Worm (Caenorhabditis elegans) whole organism, L4 larva: ENCODE measurements around the gene rps-29.

Experiments
- F49E8.2 ChIP-seq: sonication (generic microtip); optimal IDR thresholded peaks from 2 replicates; lab custom pipeline; 2016; ENCODE audit warnings: missing compliant biosample characterization, mild to moderate bottlenecking, missing genetic modification characterization, borderline replicate concordance
- aha-1 ChIP-seq: fragments of 150-350 bp; peaks from one replicate; lab custom pipeline; 2014; ENCODE audit warnings: missing biosample characterization, missing genetic modification characterization
- arid-1 ChIP-seq: fragments of 200-800 bp; sonication (Bioruptor generic); conservative IDR thresholded peaks from 2 replicates; pipeline ENCODE4 v1.3.6; 2022; ENCODE audit warnings: missing genetic modification reagents, missing genetic modification characterization, missing compliant biosample characterization
- attf-4 ChIP-seq: sonication (generic microtip); optimal IDR thresholded peaks from 3 replicates; lab custom pipeline; 2017; ENCODE audit warnings: missing biosample characterization, missing genetic modification characterization
- ceh-44 ChIP-seq: fragments of 200-800 bp; sonication (Bioruptor generic); IDR thresholded peaks from 2 replicates; pipeline ENCODE4 v1.3.6; 2022; ENCODE audit warnings: missing genetic modification reagents, missing genetic modification characterization, missing compliant biosample characterization
- ctbp-1 ChIP-seq: fragments of 200-800 bp; sonication (Bioruptor generic); IDR thresholded peaks from 2 replicates; pipeline ENCODE4 v1.3.6; 2022; ENCODE audit warnings: missing genetic modification reagents, missing genetic modification characterization, missing compliant biosample characterization
- daf-16 ChIP-seq, 3 experiments: sonication (generic microtip); optimal IDR thresholded peaks; 2 replicates each; lab custom pipeline; 2016 to 2017; ENCODE audit warnings: missing genetic modification characterization in 3 of 3, missing genetic modification reagents in 3 of 3, mild to moderate bottlenecking in 2 of 3, missing compliant biosample characterization in 2 of 3, missing biosample characterization in 1 of 3, moderate library complexity in 1 of 3
- daf-8 ChIP-seq: fragments of 200-800 bp; sonication (Bioruptor generic); IDR thresholded peaks from 2 replicates; pipeline ENCODE4 v1.3.6; 2022; ENCODE audit warnings: missing genetic modification characterization, missing compliant biosample characterization
- dmd-8 ChIP-seq: fragments of 200-800 bp; sonication (Bioruptor generic); IDR thresholded peaks from 2 replicates; pipeline ENCODE4 v1.3.6; 2022; ENCODE audit warnings: missing genetic modification characterization, missing compliant biosample characterization
- dmd-9 ChIP-seq: fragments of 200-800 bp; sonication (Bioruptor generic); IDR thresholded peaks from 2 replicates; pipeline ENCODE4 v1.3.6; 2022; ENCODE audit warnings: missing genetic modification reagents, missing genetic modification characterization, missing compliant biosample characterization
- dve-1 ChIP-seq: sonication (generic microtip); optimal IDR thresholded peaks from 2 replicates; lab custom pipeline; 2017; ENCODE audit warnings: antibody characterized with exemption, mild to moderate bottlenecking, missing genetic modification characterization, missing compliant biosample characterization; ENCODE audit not compliant: insufficient read depth
- egl-27 ChIP-seq: sonication (generic microtip); optimal IDR thresholded peaks from 3 replicates; lab custom pipeline; 2017; ENCODE audit warnings: missing biosample characterization, missing genetic modification reagents, missing genetic modification characterization
- egl-43 ChIP-seq: fragments of 200-800 bp; sonication (Bioruptor generic); IDR thresholded peaks from 2 replicates; pipeline ENCODE4 v1.3.6; 2022; ENCODE audit warnings: missing genetic modification reagents, missing genetic modification characterization, missing compliant biosample characterization
- fos-1 ChIP-seq: fragments of 150-350 bp; optimal IDR thresholded peaks from 2 replicates; lab custom pipeline; 2014; ENCODE audit warnings: missing biosample characterization, missing genetic modification characterization
- hif-1 ChIP-seq, 2 experiments: sonication (generic microtip); optimal IDR thresholded peaks; 2 replicates each; lab custom pipeline; 2016 to 2017; ENCODE audit warnings: missing compliant biosample characterization in 2 of 2, missing genetic modification characterization in 2 of 2, missing genetic modification reagents in 2 of 2, missing genotype in 2 of 2, mild to moderate bottlenecking in 1 of 2
- hlh-11 ChIP-seq: fragments of 200-800 bp; sonication (Bioruptor generic); optimal IDR thresholded peaks from 2 replicates; lab custom pipeline; 2018; ENCODE audit warnings: mild to moderate bottlenecking, missing genetic modification characterization, missing compliant biosample characterization
- hlh-30 ChIP-seq: sonication (generic microtip); optimal IDR thresholded peaks from 2 replicates; lab custom pipeline; 2017; ENCODE audit warnings: antibody characterized with exemption, mild to moderate bottlenecking, missing genetic modification characterization, missing compliant biosample characterization; ENCODE audit not compliant: insufficient read depth
- jun-1 ChIP-seq: fragments of 150-350 bp; optimal IDR thresholded peaks from 2 replicates; lab custom pipeline; 2014; ENCODE audit warnings: missing biosample characterization, missing genetic modification reagents, missing genetic modification characterization
- lim-7 ChIP-seq: fragments of 200-800 bp; sonication (Bioruptor generic); IDR thresholded peaks from 2 replicates; pipeline ENCODE4 v1.3.6; 2022; ENCODE audit warnings: missing genetic modification characterization, missing compliant biosample characterization
- lin-1 ChIP-seq: fragments of 200-800 bp; sonication (Bioruptor generic); IDR thresholded peaks from 2 replicates; pipeline ENCODE4 v1.3.6; 2022; ENCODE audit warnings: missing genetic modification reagents, missing genetic modification characterization, missing compliant biosample characterization
- lin-13 ChIP-seq: fragments of 150-350 bp; optimal IDR thresholded peaks from 2 replicates; lab custom pipeline; 2014; ENCODE audit warnings: missing biosample characterization, missing genetic modification reagents, missing genetic modification characterization
- lin-15B ChIP-seq: fragments of 150-350 bp; sonication (generic microtip); optimal IDR thresholded peaks from 3 replicates; lab custom pipeline; 2014; ENCODE audit warnings: missing biosample characterization, missing genetic modification characterization
- lin-29 ChIP-seq: fragments of 200-800 bp; sonication (Bioruptor generic); IDR thresholded peaks from 2 replicates; pipeline ENCODE4 v1.3.6; 2022; ENCODE audit warnings: missing genetic modification reagents, missing genetic modification characterization, missing compliant biosample characterization
- lin-38 ChIP-seq: fragments of 200-800 bp; sonication (Bioruptor generic); IDR thresholded peaks from 2 replicates; pipeline ENCODE4 v1.3.6; 2022; ENCODE audit warnings: missing genetic modification reagents, missing genetic modification characterization, missing compliant biosample characterization
- lin-39 ChIP-seq: fragments of 150-350 bp; optimal IDR thresholded peaks from 2 replicates; lab custom pipeline; 2014; ENCODE audit warnings: missing biosample characterization, missing genetic modification reagents, missing genetic modification characterization
- lir-3 ChIP-seq: sonication (generic microtip); optimal IDR thresholded peaks from 2 replicates; lab custom pipeline; 2016; ENCODE audit warnings: mild to moderate bottlenecking, missing genetic modification characterization, missing compliant biosample characterization
- mxl-2 ChIP-seq: fragments of 200-800 bp; sonication (Bioruptor generic); conservative IDR thresholded peaks from 2 replicates; pipeline ENCODE4 v1.3.6; 2022; ENCODE audit warnings: missing genetic modification reagents, missing genetic modification characterization, missing compliant biosample characterization
- nhr-111 ChIP-seq: fragments of 200-800 bp; sonication (Bioruptor generic); optimal IDR thresholded peaks from 2 replicates; lab custom pipeline; 2018; ENCODE audit warnings: mild to moderate bottlenecking, missing genetic modification characterization, missing compliant biosample characterization
- nhr-237 ChIP-seq: sonication (generic microtip); optimal IDR thresholded peaks from 2 replicates; lab custom pipeline; 2017; ENCODE audit warnings: missing biosample characterization, missing genetic modification characterization
- nhr-25 ChIP-seq: sonication (generic microtip); optimal IDR thresholded peaks from 2 replicates; lab custom pipeline; 2017; ENCODE audit warnings: missing genetic modification characterization, mild to moderate bottlenecking, missing compliant biosample characterization, antibody characterized with exemption, moderate library complexity, borderline replicate concordance; ENCODE audit not compliant: insufficient read depth
- nhr-41 ChIP-seq: fragments of 200-800 bp; sonication (Bioruptor generic); IDR thresholded peaks from 2 replicates; pipeline ENCODE4 v1.3.6; 2022; ENCODE audit warnings: missing genetic modification reagents, missing genetic modification characterization, missing compliant biosample characterization
- nhr-42 ChIP-seq: fragments of 200-800 bp; sonication (Bioruptor generic); IDR thresholded peaks from 2 replicates; pipeline ENCODE4 v1.3.6; 2022; ENCODE audit warnings: missing genetic modification characterization, missing compliant biosample characterization
- nhr-77 ChIP-seq: fragments of 150-350 bp; optimal IDR thresholded peaks from 2 replicates; lab custom pipeline; 2014; ENCODE audit warnings: missing biosample characterization, missing genetic modification characterization
- snpc-4 ChIP-seq: fragments of 150-350 bp; optimal IDR thresholded peaks from 2 replicates; lab custom pipeline; 2014; ENCODE audit warnings: missing biosample characterization, missing genetic modification characterization
- tag-97 ChIP-seq: fragments of 200-800 bp; sonication (Bioruptor generic); IDR thresholded peaks from 2 replicates; pipeline ENCODE4 v1.3.6; 2022; ENCODE audit warnings: missing genetic modification characterization, missing compliant biosample characterization
- unc-130 ChIP-seq: sonication (generic microtip); optimal IDR thresholded peaks from 2 replicates; lab custom pipeline; 2016; ENCODE audit warnings: missing genetic modification reagents, missing genetic modification characterization, missing compliant biosample characterization
- ztf-11 ChIP-seq: fragments of 150-350 bp; optimal IDR thresholded peaks from 2 replicates; lab custom pipeline; 2014; ENCODE audit warnings: missing biosample characterization, missing genetic modification characterization
- ztf-7 ChIP-seq: fragments of 150-350 bp; optimal IDR thresholded peaks from 2 replicates; lab custom pipeline; 2014; ENCODE audit warnings: missing biosample characterization, missing genetic modification characterization

Gene rps-29

ce11 chrIII:783254-783753 is 10.8 kb upstream of the rps-29 start, which contains the start of the genes dagl-2 and ppm-1.G (continued):
- TF ChIP-seq nhr-25 (tag; lab: Kevin White, UChicago) (no peak), nhr-41 (no peak), nhr-77 (tag; lab: Kevin White, UChicago) (peak; percentile 76), mxl-2 (GFP tag; lab: Robert Waterston, UW) (no peak), F49E8.2 (tag; lab: Kevin White, UChicago) (no peak), ctbp-1 (GFP tag; lab: Robert Waterston, UW) (no peak), nhr-237 (tag; lab: Kevin White, UChicago) (no peak), ceh-44 (GFP tag; lab: Robert Waterston, UW) (no peak), lir-3 (tag; lab: Kevin White, UChicago) (no peak), lin-38 (peak; percentile 94), dmd-9 (GFP tag; lab: Robert Waterston, UW) (0 out of 2 replicates have a peak, but pooled peaks have one; percentile 29), snpc-4 (tag; lab: Kevin White, UChicago) (no peak), lin-39 (no peak), tag-97 (GFP tag; lab: Robert Waterston, UW) (no peak), nhr-42 (GFP tag; lab: Robert Waterston, UW) (no peak), arid-1 (GFP tag; lab: Robert Waterston, UW) (no peak), aha-1 (peak; percentile 70), hif-1 (tag; optimal IDR thresholded peaks at IDR 0.05; lab: Kevin White, UChicago) (peak in 1 of 2 experiments; percentile 82), nhr-111 (GFP tag; lab: Kevin White, UChicago) (no peak), jun-1 (tag; lab: Kevin White, UChicago) (no peak), lin-1 (no peak), dve-1 (peak; percentile 57), unc-130 (GFP tag; lab: Kevin White, UChicago) (peak; percentile 90), lin-15B (tag; lab: Kevin White, UChicago) (peak; percentile 36), daf-16 (GFP tag; optimal IDR thresholded peaks at IDR 0.05; lab: Kevin White, UChicago) (no peak), daf-16 (tag; optimal IDR thresholded peaks at IDR 0.05; lab: Kevin White, UChicago) (peak; percentile 12), dmd-8 (GFP tag; lab: Robert Waterston, UW) (no peak), lin-13 (peak; percentile 10), lim-7 (no peak), lin-29 (GFP tag; lab: Robert Waterston, UW) (no peak), ztf-7 (tag; lab: Kevin White, UChicago) (no peak), egl-27 (tag; lab: Kevin White, UChicago) (no peak)

- TF ChIP-seq nhr-42 (GFP tag; lab: Robert Waterston, UW), result no peak
- peak; percentile 34 for TF ChIP-seq aha-1
- TF ChIP-seq daf-8 (GFP tag; lab: Robert Waterston, UW), result no peak
- no peak for TF ChIP-seq arid-1 (GFP tag; lab: Robert Waterston, UW)
- TF ChIP-seq, all 104 proteins: peak for 1
Observed at ce11 chrIII:789604-790003, 4.5 kb upstream of the rps-29 start.

- TF ChIP-seq unc-130 (GFP tag; lab: Kevin White, UChicago), result no peak
- TF ChIP-seq daf-16 (GFP tag; optimal IDR thresholded peaks at IDR 0.05; lab: Kevin White, UChicago), result no peak
- no peak for TF ChIP-seq daf-16 (tag; optimal IDR thresholded peaks at IDR 0.05; lab: Kevin White, UChicago)
- TF ChIP-seq attf-4 (tag; lab: Kevin White, UChicago), result no peak
- no peak for TF ChIP-seq ceh-44 (GFP tag; lab: Robert Waterston, UW)
- no peak for TF ChIP-seq fos-1
- TF ChIP-seq lim-7, result no peak
- no peak for TF ChIP-seq ztf-11 (tag; lab: Kevin White, UChicago)
- TF ChIP-seq hlh-30 (tag; lab: Kevin White, UChicago), result no peak
- TF ChIP-seq hlh-11 (tag; lab: Kevin White, UChicago), result no peak
- TF ChIP-seq egl-43, result no peak
Observed at ce11 chrIII:790591-790990, 3.5 kb upstream of the rps-29 start.
